Worm (Caenorhabditis elegans) whole organism, L3 larva: ENCODE data around the gene gid-7.

ENCODE experiments used
- R02D3.7 ChIP-seq: fragments of 150-350 bp; optimal IDR thresholded peaks from 2 replicates; lab custom pipeline; 2014; ENCODE audit warnings: missing biosample characterization, missing genetic modification characterization
- ZK546.5 ChIP-seq: sonication (generic microtip); optimal IDR thresholded peaks from 2 replicates; lab custom pipeline; 2017; ENCODE audit warnings: missing biosample characterization, missing genetic modification characterization
- aly-2 ChIP-seq: fragments of 150-350 bp; optimal IDR thresholded peaks from 2 replicates; lab custom pipeline; 2014; ENCODE audit warnings: missing biosample characterization, missing genetic modification characterization
- ama-1 ChIP-seq: fragments of 150-350 bp; optimal IDR thresholded peaks from 2 replicates; lab custom pipeline; 2018
- ceh-16 ChIP-seq: sonication (generic microtip); optimal IDR thresholded peaks from 2 replicates; lab custom pipeline; 2017; ENCODE audit warnings: missing biosample characterization, missing genetic modification characterization
- ceh-28 ChIP-seq: fragments of 150-350 bp; optimal IDR thresholded peaks from 2 replicates; lab custom pipeline; 2014; ENCODE audit warnings: missing biosample characterization, missing genetic modification reagents, missing genetic modification characterization
- ceh-82 ChIP-seq: fragments of 150-350 bp; optimal IDR thresholded peaks from 2 replicates; lab custom pipeline; 2014; ENCODE audit warnings: missing biosample characterization, missing genetic modification characterization
- daf-12 ChIP-seq: fragments of 150-350 bp; optimal IDR thresholded peaks from 2 replicates; lab custom pipeline; 2014; ENCODE audit warnings: missing biosample characterization, missing genetic modification reagents, missing genetic modification characterization
- egl-27 ChIP-seq: sonication (generic microtip); optimal IDR thresholded peaks from 4 replicates; lab custom pipeline; 2017; ENCODE audit warnings: missing biosample characterization, missing genetic modification reagents, missing genetic modification characterization
- elt-2 ChIP-seq: sonication (generic microtip); optimal IDR thresholded peaks from 2 replicates; lab custom pipeline; 2016; ENCODE audit warnings: missing genetic modification reagents, mild to moderate bottlenecking, missing genetic modification characterization, missing compliant biosample characterization
- elt-3 ChIP-seq, 3 experiments: fragments of 150-350 bp in 1 of 3; sonication (generic microtip) in 2 of 3; optimal IDR thresholded peaks; 2 replicates in 2 of 3; 4 replicates in 1 of 3; lab custom pipeline; 2014 to 2017; ENCODE audit warnings: missing biosample characterization in 3 of 3, missing genetic modification characterization in 3 of 3
- eor-1 ChIP-seq, 2 experiments: fragments of 150-350 bp; optimal IDR thresholded peaks; 2 replicates each; lab custom pipeline; 2014 to 2018; ENCODE audit warnings: missing biosample characterization in 2 of 2, missing genetic modification characterization in 2 of 2
- fkh-10 ChIP-seq: sonication (generic microtip); optimal IDR thresholded peaks from 2 replicates; lab custom pipeline; 2017; ENCODE audit warnings: missing biosample characterization, missing genetic modification reagents, missing genetic modification characterization
- fkh-2 ChIP-seq: fragments of 150-350 bp; optimal IDR thresholded peaks from 2 replicates; lab custom pipeline; 2014; ENCODE audit warnings: missing biosample characterization, missing genetic modification reagents, missing genetic modification characterization
- hmg-11 ChIP-seq: sonication (generic microtip); optimal IDR thresholded peaks from 2 replicates; lab custom pipeline; 2016; ENCODE audit warnings: missing genetic modification characterization, missing compliant biosample characterization
- jun-1 ChIP-seq: fragments of 150-350 bp; optimal IDR thresholded peaks from 2 replicates; lab custom pipeline; 2014; ENCODE audit warnings: missing biosample characterization, missing genetic modification reagents, missing genetic modification characterization
- lin-15B ChIP-seq: fragments of 150-350 bp; optimal IDR thresholded peaks from 2 replicates; lab custom pipeline; 2014; ENCODE audit warnings: missing biosample characterization, missing genetic modification characterization
- lin-39 ChIP-seq: fragments of 150-350 bp; optimal IDR thresholded peaks from 2 replicates; lab custom pipeline; 2018; ENCODE audit warnings: missing biosample characterization, missing genetic modification reagents, missing genetic modification characterization
- lsy-12 ChIP-seq: sonication (generic microtip); optimal IDR thresholded peaks from 2 replicates; lab custom pipeline; 2016; ENCODE audit warnings: mild to moderate bottlenecking, missing genetic modification characterization, missing compliant biosample characterization
- mml-1 ChIP-seq: fragments of 150-350 bp; sonication (generic microtip); optimal IDR thresholded peaks from 3 replicates; lab custom pipeline; 2014; ENCODE audit warnings: missing biosample characterization, missing genetic modification characterization
- nfya-1 ChIP-seq: sonication (generic microtip); optimal IDR thresholded peaks from 2 replicates; lab custom pipeline; 2017; ENCODE audit warnings: missing genetic modification characterization, mild to moderate bottlenecking, missing compliant biosample characterization, antibody characterized with exemption, moderate library complexity; ENCODE audit not compliant: insufficient read depth
- nhr-11 ChIP-seq: fragments of 150-350 bp; optimal IDR thresholded peaks from 2 replicates; lab custom pipeline; 2014; ENCODE audit warnings: missing biosample characterization, missing genetic modification characterization
- nhr-12 ChIP-seq: fragments of 150-350 bp; optimal IDR thresholded peaks from 2 replicates; lab custom pipeline; 2014; ENCODE audit warnings: missing biosample characterization, missing genetic modification characterization
- nhr-23 ChIP-seq: fragments of 150-350 bp; optimal IDR thresholded peaks from 2 replicates; lab custom pipeline; 2014; ENCODE audit warnings: missing biosample characterization, missing genetic modification reagents, missing genetic modification characterization
- nhr-25 ChIP-seq: sonication (generic microtip); optimal IDR thresholded peaks from 2 replicates; lab custom pipeline; 2017; ENCODE audit warnings: missing biosample characterization, missing genetic modification characterization
- nhr-28 ChIP-seq: fragments of 150-350 bp; optimal IDR thresholded peaks from 2 replicates; lab custom pipeline; 2014; ENCODE audit warnings: missing biosample characterization, missing genetic modification characterization
- nhr-43 ChIP-seq: sonication (generic microtip); optimal IDR thresholded peaks from 2 replicates; lab custom pipeline; 2016; ENCODE audit warnings: mild to moderate bottlenecking, missing genetic modification characterization, missing compliant biosample characterization; ENCODE audit not compliant: poor library complexity, severe bottlenecking
- nhr-67 ChIP-seq: fragments of 150-350 bp; optimal IDR thresholded peaks from 2 replicates; lab custom pipeline; 2014; ENCODE audit warnings: missing biosample characterization, missing genetic modification characterization
- nhr-76 ChIP-seq: fragments of 150-350 bp; sonication (generic microtip); optimal IDR thresholded peaks from 5 replicates; lab custom pipeline; 2014; ENCODE audit warnings: missing biosample characterization, missing genetic modification characterization
- nhr-77 ChIP-seq: fragments of 150-350 bp; optimal IDR thresholded peaks from 2 replicates; lab custom pipeline; 2014; ENCODE audit warnings: missing biosample characterization, missing genetic modification characterization
- pha-4 ChIP-seq: fragments of 150-350 bp; optimal IDR thresholded peaks from 2 replicates; lab custom pipeline; 2014; ENCODE audit warnings: missing biosample characterization, missing genetic modification reagents, missing genetic modification characterization
- pqm-1 ChIP-seq: fragments of 150-350 bp; optimal IDR thresholded peaks from 2 replicates; lab custom pipeline; 2017; ENCODE audit warnings: missing biosample characterization, missing genetic modification characterization, inconsistent platforms
- sea-2 ChIP-seq: fragments of 150-350 bp; sonication (generic microtip); optimal IDR thresholded peaks from 4 replicates; lab custom pipeline; 2014; ENCODE audit warnings: missing biosample characterization, missing genetic modification reagents, missing genetic modification characterization
- skn-1 ChIP-seq: fragments of 150-350 bp; optimal IDR thresholded peaks from 2 replicates; lab custom pipeline; 2014; ENCODE audit warnings: missing biosample characterization, missing genetic modification characterization
- snpc-4 ChIP-seq: fragments of 150-350 bp; optimal IDR thresholded peaks from 2 replicates; lab custom pipeline; 2014; ENCODE audit warnings: missing biosample characterization, missing genetic modification characterization
- unc-39 ChIP-seq: sonication (generic microtip); optimal IDR thresholded peaks from 4 replicates; lab custom pipeline; 2017; ENCODE audit warnings: missing biosample characterization, missing genetic modification characterization
- unc-62 ChIP-seq: fragments of 150-350 bp; sonication (generic microtip); optimal IDR thresholded peaks from 4 replicates; lab custom pipeline; 2014; ENCODE audit warnings: missing biosample characterization, missing genetic modification reagents, missing genetic modification characterization
- zag-1 ChIP-seq: fragments of 150-350 bp; optimal IDR thresholded peaks from 2 replicates; lab custom pipeline; 2014; ENCODE audit warnings: missing biosample characterization, missing genetic modification characterization
- ztf-4 ChIP-seq: fragments of 150-350 bp; optimal IDR thresholded peaks from 2 replicates; lab custom pipeline; 2014; ENCODE audit warnings: missing biosample characterization, missing genetic modification characterization

gid-7 gene

ce11 chrV:3756887-3757286 lies at the start of gene gid-7:
Gene gid-7 (minus strand): TSS chrV:3757074.
- TF ChIP-seq ZK546.5 (tag; lab: Kevin White, UChicago): no peak
- peak; percentile 71 for TF ChIP-seq snpc-4 (tag; lab: Kevin White, UChicago)
- no peak for TF ChIP-seq unc-39 (tag; lab: Kevin White, UChicago)
- TF ChIP-seq unc-62 (GFP tag; lab: Kevin White, UChicago): no peak
- no peak for TF ChIP-seq nhr-25 (tag; lab: Kevin White, UChicago)
- peak; percentile 50 for TF ChIP-seq pha-4 (tag; lab: Kevin White, UChicago)
- peak; percentile 68 for TF ChIP-seq R02D3.7 (tag; lab: Kevin White, UChicago)
- TF ChIP-seq hmg-11: peak; percentile 64
- TF ChIP-seq skn-1 (tag; lab: Kevin White, UChicago): peak; percentile 7
- TF ChIP-seq egl-27 (tag; lab: Kevin White, UChicago): no peak
- peak; percentile 3 for TF ChIP-seq ceh-28 (tag; lab: Kevin White, UChicago)
- TF ChIP-seq nfya-1 (tag; lab: Kevin White, UChicago): peak; percentile 57
- peak; percentile 26 for TF ChIP-seq elt-2 (tag; lab: Kevin White, UChicago)
- TF ChIP-seq ama-1: no peak
- TF ChIP-seq ceh-16: no peak
- TF ChIP-seq pqm-1 (tag; lab: Kevin White, UChicago): no peak
- TF ChIP-seq, all 47 proteins: peak for 8

- TF ChIP-seq nhr-23 (tag; lab: Kevin White, UChicago): no peak
- no peak for TF ChIP-seq ama-1
- TF ChIP-seq pha-4 (tag; lab: Kevin White, UChicago): no peak
- TF ChIP-seq nhr-12 (tag; lab: Kevin White, UChicago): no peak
- TF ChIP-seq R02D3.7 (tag; lab: Kevin White, UChicago): no peak
- TF ChIP-seq mml-1 (tag; lab: Kevin White, UChicago): no peak
- TF ChIP-seq nhr-11 (tag; lab: Kevin White, UChicago): no peak
- TF ChIP-seq daf-12: no peak
- TF ChIP-seq nhr-28 (tag; lab: Kevin White, UChicago): no peak
- no peak for TF ChIP-seq skn-1 (tag; lab: Kevin White, UChicago)
- no peak for TF ChIP-seq zag-1 (tag; lab: Kevin White, UChicago)
- no peak for TF ChIP-seq nhr-43 (tag; lab: Kevin White, UChicago)
- TF ChIP-seq eor-1 (tag; optimal IDR thresholded peaks at IDR 0.05; lab: Kevin White, UChicago): no peak
- no peak for TF ChIP-seq nfya-1 (tag; lab: Kevin White, UChicago)
- TF ChIP-seq nhr-76 (tag; lab: Kevin White, UChicago): no peak
- TF ChIP-seq ZK546.5 (tag; lab: Kevin White, UChicago): no peak
- TF ChIP-seq, all 47 proteins: peak for 0
Observed at ce11 chrV:3805961-3806360, 49.1 kb upstream of the gid-7 start, which contains the start of gene srw-7. Gene srw-7 (plus strand): TSS chrV:3806261.

ce11 chrV:3805499-3805898 lies 48.6 kb upstream of the gid-7 start, which contains the start of gene R08F11.4:
Gene R08F11.4 (minus strand): TSS chrV:3805527.
- TF ChIP-seq aly-2 (tag; lab: Kevin White, UChicago): no peak
- TF ChIP-seq nhr-67 (tag; lab: Kevin White, UChicago): no peak
- no peak for TF ChIP-seq unc-62 (GFP tag; lab: Kevin White, UChicago)
- TF ChIP-seq nhr-11 (tag; lab: Kevin White, UChicago): no peak
- TF ChIP-seq lsy-12 (tag; lab: Kevin White, UChicago): no peak
- no peak for TF ChIP-seq R02D3.7 (tag; lab: Kevin White, UChicago)
- no peak for TF ChIP-seq ceh-82 (tag; lab: Kevin White, UChicago)
- TF ChIP-seq, all 47 proteins: peak for 0

ce11 chrV:3803343-3803742 lies 46.5 kb upstream of the gid-7 start, which contains the start of gene cyp-33C8:
Gene cyp-33C8 (minus strand): TSS chrV:3803542.
- TF ChIP-seq unc-39 (tag; lab: Kevin White, UChicago) (no peak), fkh-2 (tag; lab: Kevin White, UChicago) (no peak), ceh-82 (tag; lab: Kevin White, UChicago) (no peak), nhr-76 (tag; lab: Kevin White, UChicago) (no peak), pha-4 (tag; lab: Kevin White, UChicago) (no peak), snpc-4 (tag; lab: Kevin White, UChicago) (peak; percentile 5), aly-2 (tag; lab: Kevin White, UChicago) (no peak), elt-2 (tag; lab: Kevin White, UChicago) (peak; percentile 21), nhr-12 (tag; lab: Kevin White, UChicago) (no peak), ceh-28 (tag; lab: Kevin White, UChicago) (no peak), nhr-25 (tag; lab: Kevin White, UChicago) (no peak), sea-2 (GFP tag; lab: Kevin White, UChicago) (no peak), lsy-12 (tag; lab: Kevin White, UChicago) (no peak), lin-15B (tag; lab: Kevin White, UChicago) (no peak), fkh-10 (GFP tag; lab: Kevin White, UChicago) (no peak), nhr-77 (no peak), ama-1 (no peak), elt-3 (tag; optimal IDR thresholded peaks at IDR 0.05; lab: Kevin White, UChicago) (no peak), jun-1 (tag; lab: Kevin White, UChicago) (no peak), zag-1 (tag; lab: Kevin White, UChicago) (no peak), ztf-4 (tag; lab: Kevin White, UChicago) (no peak), lin-39 (tag; lab: Kevin White, UChicago) (peak; percentile 20), pqm-1 (tag; lab: Kevin White, UChicago) (peak; percentile 24)
